Worm (Caenorhabditis elegans): ENCODE results near the gene mpst-1.

ce11 chrV:11776538-11776937 is 50.3 kb downstream of the mpst-1 start, which contains the start of gene F55A11.6:
- TF ChIP-seq ceh-82 (tag; optimal IDR thresholded peaks at IDR 0.05) = no peak
- no peak for TF ChIP-seq nhr-76 (tag; optimal IDR thresholded peaks at IDR 0.05)
- no peak for TF ChIP-seq pqm-1 (tag; optimal IDR thresholded peaks at IDR 0.05)
- no peak for TF ChIP-seq mef-2 (tag; optimal IDR thresholded peaks at IDR 0.05)
- no peak for TF ChIP-seq sox-4 (tag; optimal IDR thresholded peaks at IDR 0.05)
